Fruit fly (Drosophila melanogaster) whole organism, prepupa: ENCODE results near the gene CG33111.

Experiments
- Blimp-1 ChIP-seq: fragments of 200-800 bp; sonication (Bioruptor generic); optimal IDR thresholded peaks from 3 replicates; lab custom pipeline; 2017; ENCODE audit warnings: missing biosample characterization, missing genetic modification characterization, mild to moderate bottlenecking, moderate library complexity, missing genetic modification reagents
- CG11762 ChIP-seq: fragments of 200-800 bp; sonication (Bioruptor generic); optimal IDR thresholded peaks from 3 replicates; lab custom pipeline; 2016; ENCODE audit warnings: missing biosample characterization, missing genetic modification characterization; ENCODE audit not compliant: insufficient read depth
- CG11902 ChIP-seq: fragments of 200-800 bp; sonication (Bioruptor generic); optimal IDR thresholded peaks from 3 replicates; lab custom pipeline; 2016; ENCODE audit warnings: missing biosample characterization, missing genetic modification characterization
- CG3032 ChIP-seq: fragments of 200-800 bp; optimal IDR thresholded peaks from 2 replicates; lab custom pipeline; 2019; ENCODE audit warnings: missing biosample characterization, mild to moderate bottlenecking, missing genetic modification characterization, moderate library complexity
- Sox14 ChIP-seq: fragments of 200-800 bp; sonication (Bioruptor generic); optimal IDR thresholded peaks from 3 replicates; lab custom pipeline; 2016; ENCODE audit warnings: missing biosample characterization, missing genetic modification characterization
- fd85E ChIP-seq: fragments of 200-800 bp; sonication (Bioruptor generic); optimal IDR thresholded peaks from 3 replicates; lab custom pipeline; 2016; ENCODE audit warnings: missing biosample characterization, missing genetic modification characterization
- topi ChIP-seq: fragments of 200-800 bp; sonication (Bioruptor generic); optimal IDR thresholded peaks from 3 replicates; lab custom pipeline; 2016; ENCODE audit warnings: missing biosample characterization, missing genetic modification characterization

- TF ChIP-seq topi: peak; percentile 85
- TF ChIP-seq Sox14 (GFP tag; lab: Kevin White, UChicago): peak; percentile 95
- peak; percentile 57 for TF ChIP-seq fd85E
- peak; percentile 89 for TF ChIP-seq CG11902 (GFP tag; lab: Kevin White, UChicago)
- TF ChIP-seq CG11762 (GFP tag; lab: Kevin White, UChicago): peak; percentile 65
- peak; percentile 80 for TF ChIP-seq CG3032
- TF ChIP-seq Blimp-1 (GFP tag; lab: Kevin White, UChicago): peak; percentile 6
Measured at dm6 chr3R:23781466-23781935, 37.5 kb downstream of the CG33111 start, which contains the start of the genes Nup98-96 and mbc.
